Fruit fly (Drosophila melanogaster) whole organism, embryonic: Measurements from ENCODE around the gene CG43658.

ENCODE experiments used
- Atf3 ChIP-seq: fragments of 200-800 bp; sonication (Bioruptor generic); optimal IDR thresholded peaks from 3 replicates; lab custom pipeline; 2016; ENCODE audit warnings: missing biosample characterization, missing genetic modification characterization
- C15 ChIP-seq: fragments of 200-800 bp; sonication (Bioruptor generic); IDR thresholded peaks from 3 replicates; pipeline ENCODE4 v1.3.6; 2022; ENCODE audit warnings: missing biosample characterization, missing genetic modification characterization
- CG10209 ChIP-seq: fragments of 200-800 bp; sonication (Bioruptor generic); optimal IDR thresholded peaks from 3 replicates; lab custom pipeline; 2017; ENCODE audit warnings: missing biosample characterization, mild to moderate bottlenecking, missing genetic modification characterization, missing genetic modification reagents
- CG10366 ChIP-seq: fragments of 200-800 bp; sonication (Bioruptor generic); IDR thresholded peaks from 2 replicates; pipeline ENCODE4 v1.3.6; 2022; ENCODE audit warnings: missing biosample characterization, missing genetic modification characterization
- CG10979 ChIP-seq: fragments of 200-800 bp; sonication (Bioruptor generic); optimal IDR thresholded peaks from 2 replicates; lab custom pipeline; 2018; ENCODE audit warnings: missing biosample characterization, mild to moderate bottlenecking, missing genetic modification characterization, moderate library complexity
- CG11085 ChIP-seq: fragments of 200-800 bp; sonication (Bioruptor generic); IDR thresholded peaks from 2 replicates; pipeline ENCODE4 v1.3.6; 2022; ENCODE audit warnings: missing biosample characterization, missing genetic modification characterization
- CG11695 ChIP-seq: fragments of 200-800 bp; sonication (Bioruptor generic); IDR thresholded peaks from 3 replicates; pipeline ENCODE4 v1.3.6; 2022; ENCODE audit warnings: missing biosample characterization, missing genetic modification characterization
- CG12659 ChIP-seq: fragments of 200-800 bp; sonication (Bioruptor generic); optimal IDR thresholded peaks from 3 replicates; lab custom pipeline; 2017; ENCODE audit warnings: mild to moderate bottlenecking, missing biosample characterization, missing genetic modification reagents, missing genetic modification characterization
- CG13624 ChIP-seq: fragments of 200-800 bp; sonication (Bioruptor generic); optimal IDR thresholded peaks from 2 replicates; lab custom pipeline; 2016; ENCODE audit warnings: missing biosample characterization, missing genetic modification characterization
- CG13775 ChIP-seq: fragments of 200-800 bp; sonication (Bioruptor generic); optimal IDR thresholded peaks from 3 replicates; lab custom pipeline; 2017; ENCODE audit warnings: missing biosample characterization, mild to moderate bottlenecking, missing genetic modification characterization
- CG15601 ChIP-seq: fragments of 200-800 bp; sonication (Bioruptor generic); optimal IDR thresholded peaks from 3 replicates; lab custom pipeline; 2019; ENCODE audit warnings: missing biosample characterization, mild to moderate bottlenecking, missing genetic modification characterization, moderate library complexity
- CG18011 ChIP-seq: fragments of 200-800 bp; sonication (Bioruptor generic); optimal IDR thresholded peaks from 2 replicates; lab custom pipeline; 2017; ENCODE audit warnings: missing biosample characterization, missing genetic modification characterization, mild to moderate bottlenecking, moderate library complexity, missing genotype
- CG2120 ChIP-seq: fragments of 200-800 bp; sonication (Bioruptor generic); optimal IDR thresholded peaks from 3 replicates; lab custom pipeline; 2016; ENCODE audit warnings: missing biosample characterization, missing genetic modification characterization
- CG2678 ChIP-seq: fragments of 200-800 bp; sonication (Bioruptor generic); optimal IDR thresholded peaks from 3 replicates; lab custom pipeline; 2019; ENCODE audit warnings: missing biosample characterization, mild to moderate bottlenecking, missing genetic modification characterization, moderate library complexity
- CG2875 ChIP-seq: fragments of 200-800 bp; sonication (Bioruptor generic); optimal IDR thresholded peaks from 2 replicates; lab custom pipeline; 2017; ENCODE audit warnings: missing biosample characterization, mild to moderate bottlenecking, missing genetic modification characterization, missing genetic modification reagents
- CG30020 ChIP-seq: fragments of 200-800 bp; optimal IDR thresholded peaks from 2 replicates; lab custom pipeline; 2019; ENCODE audit warnings: missing biosample characterization, mild to moderate bottlenecking, missing genetic modification characterization, moderate library complexity
- CG3838 ChIP-seq: fragments of 200-800 bp; sonication (Bioruptor generic); optimal IDR thresholded peaks from 3 replicates; lab custom pipeline; 2016; ENCODE audit warnings: missing biosample characterization, missing genetic modification characterization
- CG4404 ChIP-seq: fragments of 200-800 bp; sonication (Bioruptor generic); IDR thresholded peaks from 2 replicates; pipeline ENCODE4 v1.3.6; 2022; ENCODE audit warnings: missing biosample characterization, missing genetic modification characterization
- CG6272 ChIP-seq: fragments of 200-800 bp; sonication (Bioruptor generic); IDR thresholded peaks from 2 replicates; pipeline ENCODE4 v1.3.6; 2022; ENCODE audit warnings: missing biosample characterization, missing genetic modification characterization
- CG8281 ChIP-seq: fragments of 200-800 bp; sonication (Bioruptor generic); optimal IDR thresholded peaks from 2 replicates; lab custom pipeline; 2018; ENCODE audit warnings: missing biosample characterization, mild to moderate bottlenecking, missing genetic modification characterization, moderate library complexity
- CG9797 ChIP-seq: fragments of 200-800 bp; sonication (Bioruptor generic); optimal IDR thresholded peaks from 3 replicates; lab custom pipeline; 2018; ENCODE audit warnings: missing biosample characterization, mild to moderate bottlenecking, missing genetic modification characterization
- CTCF ChIP-seq: fragments of 200-800 bp; sonication (Bioruptor generic); optimal IDR thresholded peaks from 2 replicates; lab custom pipeline; 2017; ENCODE audit warnings: missing biosample characterization, mild to moderate bottlenecking, missing genetic modification characterization, moderate library complexity
- CrebB ChIP-seq: fragments of 200-800 bp; sonication (Bioruptor generic); optimal IDR thresholded peaks from 3 replicates; lab custom pipeline; 2018; ENCODE audit warnings: missing biosample characterization, mild to moderate bottlenecking, missing genetic modification characterization
- Dek ChIP-seq: fragments of 200-800 bp; sonication (Bioruptor generic); optimal IDR thresholded peaks from 3 replicates; lab custom pipeline; 2019; ENCODE audit warnings: missing biosample characterization, mild to moderate bottlenecking, missing genetic modification characterization, moderate library complexity
- Dip3 ChIP-seq: fragments of 200-800 bp; sonication (Bioruptor generic); optimal IDR thresholded peaks from 3 replicates; lab custom pipeline; 2016; ENCODE audit warnings: missing biosample characterization, missing genetic modification characterization
- HLH54F ChIP-seq: fragments of 200-800 bp; sonication (Bioruptor generic); optimal IDR thresholded peaks from 3 replicates; lab custom pipeline; 2016; ENCODE audit warnings: missing biosample characterization, missing genetic modification characterization
- Hmr ChIP-seq: fragments of 200-800 bp; sonication (Bioruptor generic); optimal IDR thresholded peaks from 3 replicates; lab custom pipeline; 2017; ENCODE audit warnings: mild to moderate bottlenecking, missing biosample characterization, missing genetic modification reagents, missing genetic modification characterization
- Hsf ChIP-seq: fragments of 200-800 bp; sonication (Bioruptor generic); optimal IDR thresholded peaks from 3 replicates; lab custom pipeline; 2016; ENCODE audit warnings: missing biosample characterization, missing genetic modification characterization
- Lim3 ChIP-seq: fragments of 200-800 bp; sonication (Bioruptor generic); IDR thresholded peaks from 2 replicates; pipeline ENCODE4 v1.3.6; 2022; ENCODE audit warnings: missing biosample characterization, missing genetic modification characterization
- Sox102F ChIP-seq: fragments of 200-800 bp; sonication (Bioruptor generic); optimal IDR thresholded peaks from 2 replicates; lab custom pipeline; 2018; ENCODE audit warnings: missing biosample characterization, mild to moderate bottlenecking, missing genetic modification characterization, moderate library complexity
- Sry-β ChIP-seq: fragments of 200-800 bp; sonication (Bioruptor generic); optimal IDR thresholded peaks from 2 replicates; lab custom pipeline; 2018; ENCODE audit warnings: missing biosample characterization, mild to moderate bottlenecking, missing genetic modification characterization, moderate library complexity
- Stat92E ChIP-seq, 3 experiments: fragments of >200 bp in 2 of 3; fragments of 200-800 bp in 1 of 3; sonication (Bioruptor generic) in 1 of 3; optimal IDR thresholded peaks; 2 replicates each; lab custom pipeline; 2017 to 2019; ENCODE audit warnings: missing biosample characterization in 3 of 3, missing genetic modification characterization in 3 of 3, mild to moderate bottlenecking in 1 of 3, moderate library complexity in 1 of 3
- Xbp1 ChIP-seq: fragments of 200-800 bp; sonication (Bioruptor generic); optimal IDR thresholded peaks from 3 replicates; lab custom pipeline; 2016; ENCODE audit warnings: missing biosample characterization, mild to moderate bottlenecking, missing genetic modification characterization
- abd-A ChIP-seq: fragments of 200-800 bp; sonication (Bioruptor generic); optimal IDR thresholded peaks from 3 replicates; lab custom pipeline; 2019; ENCODE audit warnings: missing biosample characterization, mild to moderate bottlenecking, missing genetic modification characterization, moderate library complexity
- ara ChIP-seq: fragments of 200-800 bp; sonication (Bioruptor generic); IDR thresholded peaks from 2 replicates; pipeline ENCODE4 v1.3.6; 2022; ENCODE audit warnings: missing biosample characterization, missing genetic modification characterization
- bab2 ChIP-seq: fragments of 200-800 bp; sonication (Bioruptor generic); optimal IDR thresholded peaks from 2 replicates; lab custom pipeline; 2016; ENCODE audit warnings: missing biosample characterization, missing genetic modification characterization
- chif ChIP-seq, 2 experiments: fragments of 200-800 bp; sonication (Bioruptor generic); optimal IDR thresholded peaks; 3 replicates each; lab custom pipeline; 2016; ENCODE audit warnings: missing biosample characterization in 2 of 2, missing genetic modification characterization in 2 of 2
- fd64A ChIP-seq: fragments of 200-800 bp; sonication (Bioruptor generic); optimal IDR thresholded peaks from 3 replicates; lab custom pipeline; 2018; ENCODE audit warnings: missing biosample characterization, mild to moderate bottlenecking, missing genetic modification characterization
- gcm2 ChIP-seq: fragments of 200-800 bp; sonication (Bioruptor generic); optimal IDR thresholded peaks from 2 replicates; lab custom pipeline; 2016; ENCODE audit warnings: missing biosample characterization, missing genetic modification characterization
- gem ChIP-seq: fragments of 200-800 bp; sonication (Bioruptor generic); optimal IDR thresholded peaks from 2 replicates; lab custom pipeline; 2019; ENCODE audit warnings: missing biosample characterization, mild to moderate bottlenecking, missing genetic modification characterization, moderate library complexity
- klu ChIP-seq: fragments of 200-800 bp; sonication (Bioruptor generic); IDR thresholded peaks from 2 replicates; pipeline ENCODE4 v1.3.6; 2022; ENCODE audit warnings: missing biosample characterization, missing genetic modification characterization
- knrl ChIP-seq: fragments of 200-800 bp; sonication (Bioruptor generic); IDR thresholded peaks from 3 replicates; pipeline ENCODE4 v1.3.6; 2022; ENCODE audit warnings: missing biosample characterization, missing genetic modification characterization; ENCODE audit not compliant: partially characterized antibody
- nerfin-2 ChIP-seq: fragments of 200-800 bp; sonication (Bioruptor generic); IDR thresholded peaks from 2 replicates; pipeline ENCODE4 v1.3.6; 2022; ENCODE audit warnings: missing biosample characterization, missing genetic modification characterization; ENCODE audit not compliant: partially characterized antibody
- onecut ChIP-seq: fragments of 200-800 bp; sonication (Bioruptor generic); IDR thresholded peaks from 2 replicates; pipeline ENCODE4 v1.3.6; 2022; ENCODE audit warnings: missing biosample characterization, missing genetic modification characterization
- pros ChIP-seq: fragments of 200-800 bp; sonication (Bioruptor generic); optimal IDR thresholded peaks from 3 replicates; lab custom pipeline; 2019; ENCODE audit warnings: missing biosample characterization, mild to moderate bottlenecking, missing genetic modification characterization, moderate library complexity
- rib ChIP-seq: fragments of 200-800 bp; sonication (Bioruptor generic); IDR thresholded peaks from 2 replicates; pipeline ENCODE4 v1.3.6; 2022; ENCODE audit warnings: missing biosample characterization, missing genetic modification characterization
- run ChIP-seq: fragments of 200-800 bp; sonication (Bioruptor generic); optimal IDR thresholded peaks from 3 replicates; lab custom pipeline; 2018; ENCODE audit warnings: missing biosample characterization, mild to moderate bottlenecking, missing genetic modification characterization
- tll ChIP-seq, 2 experiments: fragments of 200-800 bp in 1 of 2; fragments of >200 bp in 1 of 2; sonication (Bioruptor generic) in 1 of 2; optimal IDR thresholded peaks; 2 replicates each; lab custom pipeline; 2017 to 2019; ENCODE audit warnings: missing biosample characterization in 2 of 2, missing genetic modification characterization in 2 of 2, mild to moderate bottlenecking in 1 of 2, moderate library complexity in 1 of 2
- tna ChIP-seq: fragments of 200-800 bp; sonication (Bioruptor generic); IDR thresholded peaks from 2 replicates; pipeline ENCODE4 v1.3.6; 2022; ENCODE audit warnings: missing biosample characterization, missing genetic modification characterization; ENCODE audit not compliant: partially characterized antibody
- ttk ChIP-seq: fragments of 200-800 bp; sonication (Bioruptor generic); IDR thresholded peaks from 2 replicates; pipeline ENCODE4 v2.1.2; 2022; ENCODE audit warnings: missing biosample characterization, missing genetic modification characterization
- usp ChIP-seq: fragments of >200 bp; optimal IDR thresholded peaks from 2 replicates; lab custom pipeline; 2017; ENCODE audit warnings: missing biosample characterization, missing genetic modification characterization

Gene CG43658

DNA sequence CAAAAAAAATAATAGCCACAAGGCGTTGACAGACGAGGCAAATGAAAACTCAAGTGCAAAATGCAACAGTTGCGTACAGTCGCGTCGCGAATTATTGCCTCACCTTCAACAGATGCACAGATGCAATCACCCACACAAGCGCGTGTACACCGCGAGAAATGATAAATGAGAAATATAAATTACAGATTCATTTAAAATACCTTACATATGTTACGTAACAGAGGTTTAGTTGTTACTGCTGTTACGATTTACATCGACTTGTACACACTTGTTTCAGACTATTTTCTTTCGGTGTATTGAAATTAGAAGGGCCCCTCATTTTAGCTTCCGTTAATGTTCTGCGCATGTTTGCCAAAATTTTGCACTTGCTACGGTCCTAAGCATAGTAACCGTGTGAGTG, 52.1 kb downstream of the CG43658 start (continued):
- peak; percentile 35 for TF ChIP-seq CG12659
- TF ChIP-seq Dek (tag; lab: Kevin White, UChicago): peak; percentile 8
- TF ChIP-seq CG2120 (GFP tag; lab: Kevin White, UChicago): peak; percentile 45
- TF ChIP-seq Lim3 (GFP tag; lab: Robert Waterston, UW): no peak
- TF ChIP-seq Atf3: peak; percentile 54
- TF ChIP-seq CG10979 (tag; lab: Kevin White, UChicago): peak; percentile 71
- TF ChIP-seq CG11085 (GFP tag; lab: Robert Waterston, UW): 0 out of 2 replicates have a peak, but pooled peaks have one; percentile 24
- peak; percentile 52 to 67 for TF ChIP-seq chif (GFP tag; optimal IDR thresholded peaks at IDR 0.05; lab: Kevin White, UChicago)
- TF ChIP-seq HLH54F (GFP tag; lab: Kevin White, UChicago): peak; percentile 20
- TF ChIP-seq knrl (GFP tag; lab: Robert Waterston, UW): no peak
- no peak for TF ChIP-seq abd-A
- peak; percentile 61 for TF ChIP-seq ara (GFP tag; lab: Robert Waterston, UW)
- no peak for TF ChIP-seq CG13624 (GFP tag; lab: Kevin White, UChicago)
- TF ChIP-seq CG11695 (GFP tag; lab: Robert Waterston, UW): 0 out of 3 replicates have a peak, but pooled peaks have one; percentile 27
- peak; percentile 52 for TF ChIP-seq CG2875
- no peak for TF ChIP-seq tna (GFP tag; lab: Robert Waterston, UW)
- TF ChIP-seq Hsf (GFP tag; lab: Kevin White, UChicago): peak; percentile 52
- TF ChIP-seq gcm2 (GFP tag; lab: Kevin White, UChicago): peak; percentile 33
- TF ChIP-seq CG15601 (tag; lab: Kevin White, UChicago): peak; percentile 25
- no peak for TF ChIP-seq nerfin-2 (GFP tag; lab: Robert Waterston, UW)
- no peak for TF ChIP-seq CG3838 (GFP tag; lab: Kevin White, UChicago)
- TF ChIP-seq Hmr (GFP tag; lab: Kevin White, UChicago): peak; percentile 39
- TF ChIP-seq Sry-β (GFP tag; lab: Kevin White, UChicago): no peak
- TF ChIP-seq CTCF: no peak
- no peak for TF ChIP-seq rib (GFP tag; lab: Robert Waterston, UW)
- no peak for TF ChIP-seq klu (GFP tag; lab: Robert Waterston, UW)
- TF ChIP-seq bab2: peak; percentile 64
- TF ChIP-seq Xbp1 (GFP tag; lab: Kevin White, UChicago): peak; percentile 69
- peak; percentile 77 for TF ChIP-seq gem
- TF ChIP-seq CG2678: peak; percentile 49
- peak; percentile 56 for TF ChIP-seq CG4404 (GFP tag; lab: Robert Waterston, UW)
- TF ChIP-seq tll (GFP tag; optimal IDR thresholded peaks at IDR 0.05; lab: Kevin White, UChicago): no peak
- TF ChIP-seq onecut (GFP tag; lab: Robert Waterston, UW): peak; percentile 11; the same call in 1 of the 2 replicates
- no peak for TF ChIP-seq Dip3 (GFP tag; lab: Kevin White, UChicago)
- peak; percentile 46 for TF ChIP-seq CG10209 (GFP tag; lab: Kevin White, UChicago)
- no peak for TF ChIP-seq usp (GFP tag; lab: Kevin White, UChicago)
- no peak for TF ChIP-seq CG18011 (GFP tag; lab: Kevin White, UChicago)
- 0 out of 3 replicates have a peak, but pooled peaks have one; percentile 12 for TF ChIP-seq C15
- TF ChIP-seq CrebB (tag; lab: Kevin White, UChicago): no peak
- no peak for TF ChIP-seq CG30020 (tag; lab: Kevin White, UChicago)
- TF ChIP-seq CG13775: peak; percentile 57
- TF ChIP-seq fd64A (GFP tag; lab: Kevin White, UChicago): peak; percentile 17
- TF ChIP-seq ttk (GFP tag; lab: Robert Waterston, UW): peak; percentile 60
- TF ChIP-seq Stat92E (GFP tag; optimal IDR thresholded peaks at IDR 0.05; lab: Kevin White, UChicago): no peak
- TF ChIP-seq run: no peak
- no peak for TF ChIP-seq CG6272 (GFP tag; lab: Robert Waterston, UW)
- peak; percentile 47; the same call in 1 of the 2 replicates for TF ChIP-seq CG10366 (GFP tag; lab: Robert Waterston, UW)
- TF ChIP-seq CG8281 (tag; lab: Kevin White, UChicago): no peak
- TF ChIP-seq Sox102F: peak; percentile 69
- TF ChIP-seq CG9797 (GFP tag; lab: Kevin White, UChicago): no peak
- no peak for TF ChIP-seq pros (GFP tag; lab: Kevin White, UChicago)
